Worm (Caenorhabditis elegans): ENCODE results near the gene cls-1.

Gene cls-1

DNA sequence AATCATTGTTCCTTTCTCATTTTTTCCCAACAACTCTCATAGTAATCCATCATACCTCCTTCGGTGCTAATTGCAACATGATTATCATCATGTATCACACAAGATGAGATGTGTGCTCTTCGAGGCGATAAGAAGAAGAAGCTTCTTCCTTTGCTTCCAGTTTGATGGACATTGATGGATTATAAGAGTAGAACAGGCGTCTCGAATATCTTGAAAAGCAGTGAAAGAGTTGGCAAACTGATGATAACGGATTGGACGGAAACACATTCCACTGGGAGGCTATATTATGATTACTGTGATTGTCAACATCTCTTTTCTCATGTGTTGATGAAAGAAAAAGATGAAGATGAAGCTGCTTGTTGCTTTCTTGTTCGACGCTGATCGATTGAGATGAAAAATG, 51.9 kb downstream of the cls-1 start:
- TF ChIP-seq nhr-21 (tag; optimal IDR thresholded peaks at IDR 0.05): no peak
- TF ChIP-seq blmp-1 (tag; optimal IDR thresholded peaks at IDR 0.05; ENCODE audit: insufficient read depth): no peak
- peak; percentile 78 for TF ChIP-seq unc-62 (GFP tag; optimal IDR thresholded peaks at IDR 0.05)
- TF ChIP-seq sma-9 (GFP tag; optimal IDR thresholded peaks at IDR 0.05): peak; percentile 45
- TF ChIP-seq sma-9 (tag; optimal IDR thresholded peaks at IDR 0.05): no peak
- no peak for TF ChIP-seq alr-1 (tag; optimal IDR thresholded peaks at IDR 0.05)
- no peak for TF ChIP-seq lin-13 (GFP tag; optimal IDR thresholded peaks at IDR 0.05)
- peak in 1 of 2 experiments; percentile 42 for TF ChIP-seq lsy-2 (tag; optimal IDR thresholded peaks at IDR 0.05)
- TF ChIP-seq aly-2 (tag; optimal IDR thresholded peaks at IDR 0.05): no peak
- no peak for TF ChIP-seq dmd-4 (tag; optimal IDR thresholded peaks at IDR 0.05)
- TF ChIP-seq C34F6.9 (tag; optimal IDR thresholded peaks at IDR 0.05): peak; percentile 19
- TF ChIP-seq ama-1 (optimal IDR thresholded peaks at IDR 0.05): no peak
- TF ChIP-seq mdl-1 (tag; optimal IDR thresholded peaks at IDR 0.05): no peak
- no peak for TF ChIP-seq Y55F3AM.14 (GFP tag; optimal IDR thresholded peaks at IDR 0.05)
- TF ChIP-seq mab-5 (tag; optimal IDR thresholded peaks at IDR 0.05): peak; percentile 18
- no peak for TF ChIP-seq nhr-6 (tag; optimal IDR thresholded peaks at IDR 0.05)
- TF ChIP-seq nhr-129 (tag; optimal IDR thresholded peaks at IDR 0.05): peak; percentile 64
- no peak for TF ChIP-seq nhr-77 (tag; optimal IDR thresholded peaks at IDR 0.05)
- peak; percentile 22 for TF ChIP-seq unc-55 (GFP tag; optimal IDR thresholded peaks at IDR 0.05)
- no peak for TF ChIP-seq elt-3 (tag; optimal IDR thresholded peaks at IDR 0.05)
- peak; percentile 32 for TF ChIP-seq egl-27 (tag; optimal IDR thresholded peaks at IDR 0.05)
- TF ChIP-seq ztf-1 (GFP tag; conservative IDR thresholded peaks at IDR 0.05): no peak
- no peak for TF ChIP-seq skn-1 (tag; optimal IDR thresholded peaks at IDR 0.05)
- TF ChIP-seq nhr-25 (tag; optimal IDR thresholded peaks at IDR 0.05): no peak
- TF ChIP-seq ztf-11 (tag; optimal IDR thresholded peaks at IDR 0.05): no peak
- no peak for TF ChIP-seq fos-1 (tag; optimal IDR thresholded peaks at IDR 0.05)
- no peak for TF ChIP-seq crh-2 (tag; optimal IDR thresholded peaks at IDR 0.05)
- TF ChIP-seq gmeb-1 (tag; optimal IDR thresholded peaks at IDR 0.05): no peak
- no peak for TF ChIP-seq R02D3.7 (tag; optimal IDR thresholded peaks at IDR 0.05)
- no peak for TF ChIP-seq sem-4 (tag; optimal IDR thresholded peaks at IDR 0.05)
- peak; percentile 18 for TF ChIP-seq zag-1 (tag; optimal IDR thresholded peaks at IDR 0.05)
- TF ChIP-seq lin-11 (tag; optimal IDR thresholded peaks at IDR 0.05): no peak
- TF ChIP-seq nhr-23 (tag; optimal IDR thresholded peaks at IDR 0.05): no peak
- TF ChIP-seq ceh-82 (tag; optimal IDR thresholded peaks at IDR 0.05): no peak
- TF ChIP-seq sma-3 (GFP tag; optimal IDR thresholded peaks at IDR 0.05): no peak
- TF ChIP-seq ceh-16 (tag; optimal IDR thresholded peaks at IDR 0.05): no peak
- no peak for TF ChIP-seq peb-1 (tag; optimal IDR thresholded peaks at IDR 0.05)
- no peak for TF ChIP-seq snpc-4 (tag; optimal IDR thresholded peaks at IDR 0.05)
- TF ChIP-seq nhr-12 (tag; optimal IDR thresholded peaks at IDR 0.05): no peak
- no peak for TF ChIP-seq nhr-237 (tag; optimal IDR thresholded peaks at IDR 0.05)
- TF ChIP-seq mbf-1 (tag; optimal IDR thresholded peaks at IDR 0.05): no peak
- no peak for TF ChIP-seq ZK546.5 (tag; optimal IDR thresholded peaks at IDR 0.05)
- TF ChIP-seq ztf-4 (tag; optimal IDR thresholded peaks at IDR 0.05): no peak
- peak; percentile 68 for TF ChIP-seq F13H6.1 (tag; optimal IDR thresholded peaks at IDR 0.05)
- TF ChIP-seq nhr-10 (tag; optimal IDR thresholded peaks at IDR 0.05): no peak
- no peak for TF ChIP-seq unc-39 (tag; optimal IDR thresholded peaks at IDR 0.05)
- no peak for TF ChIP-seq nhr-11 (tag; optimal IDR thresholded peaks at IDR 0.05)
- no peak for TF ChIP-seq elt-1 (tag; optimal IDR thresholded peaks at IDR 0.05)
- TF ChIP-seq lin-39 (tag; optimal IDR thresholded peaks at IDR 0.05): peak; percentile 52

DNA sequence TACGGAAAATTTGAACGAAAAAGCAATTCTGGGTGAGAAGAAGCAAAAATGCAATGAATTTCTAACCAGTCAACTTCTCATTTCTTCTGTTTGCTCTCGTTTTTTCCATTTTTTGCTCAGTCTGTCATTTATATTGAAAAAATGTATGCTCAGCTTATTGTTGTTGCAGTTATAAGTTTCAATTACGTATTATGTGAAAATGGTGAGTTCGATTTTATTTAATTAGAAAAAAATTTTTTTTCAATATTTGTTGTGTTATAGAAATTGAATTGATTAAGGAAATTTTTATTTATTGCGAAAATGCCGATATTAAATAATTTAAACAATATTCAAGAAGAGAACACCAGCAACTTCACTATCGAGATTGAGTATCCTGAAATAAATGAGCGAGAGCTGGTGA, 53.9 kb downstream of the cls-1 start, which contains the start of gene lgc-12:
Gene lgc-12, plus strand, starts transcription at position 301 of the 400 bp plus-strand sequence.
- no peak for TF ChIP-seq gmeb-1 (tag; optimal IDR thresholded peaks at IDR 0.05)
- TF ChIP-seq C34F6.9 (tag; optimal IDR thresholded peaks at IDR 0.05): no peak
- TF ChIP-seq lin-39 (tag; optimal IDR thresholded peaks at IDR 0.05): no peak
- no peak for TF ChIP-seq Y55F3AM.14 (GFP tag; optimal IDR thresholded peaks at IDR 0.05)
- TF ChIP-seq mab-5 (tag; optimal IDR thresholded peaks at IDR 0.05): no peak
- TF ChIP-seq nhr-10 (tag; optimal IDR thresholded peaks at IDR 0.05): no peak
- TF ChIP-seq nhr-237 (tag; optimal IDR thresholded peaks at IDR 0.05): no peak
- no peak for TF ChIP-seq nhr-11 (tag; optimal IDR thresholded peaks at IDR 0.05)
- no peak for TF ChIP-seq mbf-1 (tag; optimal IDR thresholded peaks at IDR 0.05)
- no peak for TF ChIP-seq peb-1 (tag; optimal IDR thresholded peaks at IDR 0.05)
- TF ChIP-seq unc-39 (tag; optimal IDR thresholded peaks at IDR 0.05): no peak
- TF ChIP-seq elt-1 (tag; optimal IDR thresholded peaks at IDR 0.05): no peak
- TF ChIP-seq nhr-23 (tag; optimal IDR thresholded peaks at IDR 0.05): no peak
